Fruit fly (Drosophila melanogaster): ENCODE data around the gene Diedel3.

- no peak for TF ChIP-seq CG8478 (optimal IDR thresholded peaks at IDR 0.05)
- no peak for TF ChIP-seq psq (optimal IDR thresholded peaks at IDR 0.05)
- no peak for TF ChIP-seq pan (optimal IDR thresholded peaks at IDR 0.05)
- no peak for TF ChIP-seq Dll (optimal IDR thresholded peaks at IDR 0.05)
- TF ChIP-seq usp (GFP tag; optimal IDR thresholded peaks at IDR 0.05): no peak
Observed at dm6 chrX:19018102-19018814, 32.0 kb upstream of the Diedel3 start.

Data from whole organism.